Fruit fly (Drosophila melanogaster) whole organism, prepupa: Measurements from ENCODE around the gene CG13314.

Source experiments
- CG10669 ChIP-seq: fragments of 200-800 bp; sonication (Bioruptor generic); optimal IDR thresholded peaks from 3 replicates; lab custom pipeline; 2018; ENCODE audit warnings: missing biosample characterization, mild to moderate bottlenecking, missing genetic modification characterization, moderate library complexity
- CG11294 ChIP-seq: fragments of 200-800 bp; sonication (Bioruptor generic); IDR thresholded peaks from 2 replicates; pipeline ENCODE4 v1.3.6; 2022; ENCODE audit warnings: missing biosample characterization, missing genetic modification characterization
- CG11762 ChIP-seq: fragments of 200-800 bp; sonication (Bioruptor generic); optimal IDR thresholded peaks from 3 replicates; lab custom pipeline; 2016; ENCODE audit warnings: missing biosample characterization, missing genetic modification characterization; ENCODE audit not compliant: insufficient read depth
- CG11902 ChIP-seq: fragments of 200-800 bp; sonication (Bioruptor generic); optimal IDR thresholded peaks from 3 replicates; lab custom pipeline; 2016; ENCODE audit warnings: missing biosample characterization, missing genetic modification characterization
- CG15336 ChIP-seq: fragments of 200-800 bp; sonication (Bioruptor generic); IDR thresholded peaks from 2 replicates; pipeline ENCODE4 v1.3.6; 2022; ENCODE audit warnings: missing biosample characterization, missing genetic modification characterization
- CG16779 ChIP-seq: fragments of 200-800 bp; sonication (Bioruptor generic); optimal IDR thresholded peaks from 3 replicates; lab custom pipeline; 2017; ENCODE audit warnings: missing biosample characterization, mild to moderate bottlenecking, missing genetic modification characterization
- CG31627 ChIP-seq: fragments of 200-800 bp; sonication (Bioruptor generic); optimal IDR thresholded peaks from 3 replicates; lab custom pipeline; 2016; ENCODE audit warnings: missing biosample characterization, missing genetic modification characterization
- CG4318 ChIP-seq: fragments of 200-800 bp; sonication (Bioruptor generic); optimal IDR thresholded peaks from 3 replicates; lab custom pipeline; 2017; ENCODE audit warnings: missing biosample characterization, mild to moderate bottlenecking, missing genetic modification characterization
- CG6163 ChIP-seq: fragments of 200-800 bp; sonication (Bioruptor generic); IDR thresholded peaks from 3 replicates; pipeline ENCODE4 v1.3.6; 2022; ENCODE audit warnings: missing biosample characterization, missing genetic modification characterization
- CG6276 ChIP-seq: fragments of 200-800 bp; sonication (Bioruptor generic); optimal IDR thresholded peaks from 2 replicates; lab custom pipeline; 2017; ENCODE audit warnings: missing biosample characterization, mild to moderate bottlenecking, missing genetic modification characterization
- CG6792 ChIP-seq: fragments of 200-800 bp; sonication (Bioruptor generic); optimal IDR thresholded peaks from 3 replicates; lab custom pipeline; 2016; ENCODE audit warnings: missing biosample characterization, missing genetic modification characterization
- CG6808 ChIP-seq: fragments of 200-800 bp; sonication (Bioruptor generic); optimal IDR thresholded peaks from 3 replicates; lab custom pipeline; 2017; ENCODE audit warnings: missing biosample characterization, missing genetic modification characterization, mild to moderate bottlenecking, moderate library complexity, missing genetic modification reagents
- CG8119 ChIP-seq: fragments of 200-800 bp; sonication (Bioruptor generic); IDR thresholded peaks from 3 replicates; pipeline ENCODE4 v1.3.6; 2022; ENCODE audit warnings: missing biosample characterization, missing genetic modification characterization
- CG8319 ChIP-seq: fragments of 200-800 bp; sonication (Bioruptor generic); optimal IDR thresholded peaks from 3 replicates; lab custom pipeline; 2016; ENCODE audit warnings: missing biosample characterization, missing genetic modification characterization
- CG8632 ChIP-seq: fragments of 200-800 bp; sonication (Bioruptor generic); optimal IDR thresholded peaks from 3 replicates; lab custom pipeline; 2016; ENCODE audit warnings: missing biosample characterization, missing genetic modification characterization
- CG9139 ChIP-seq: fragments of 200-800 bp; sonication (Bioruptor generic); optimal IDR thresholded peaks from 3 replicates; lab custom pipeline; 2017; ENCODE audit warnings: missing biosample characterization, mild to moderate bottlenecking, missing genetic modification characterization
- Eip75B ChIP-seq: fragments of 200-800 bp; sonication (Bioruptor generic); optimal IDR thresholded peaks from 3 replicates; lab custom pipeline; 2016; ENCODE audit warnings: missing biosample characterization, missing genetic modification characterization
- Eip93F ChIP-seq: fragments of 200-800 bp; sonication (Bioruptor generic); optimal IDR thresholded peaks from 2 replicates; lab custom pipeline; 2016; ENCODE audit warnings: missing biosample characterization, mild to moderate bottlenecking, missing genetic modification characterization
- Ets21C ChIP-seq: fragments of 200-800 bp; sonication (Bioruptor generic); optimal IDR thresholded peaks from 3 replicates; lab custom pipeline; 2016; ENCODE audit warnings: missing biosample characterization, missing genetic modification characterization
- Ets96B ChIP-seq: fragments of 200-800 bp; optimal IDR thresholded peaks from 2 replicates; lab custom pipeline; 2019; ENCODE audit warnings: missing biosample characterization, mild to moderate bottlenecking, missing genetic modification characterization, moderate library complexity
- Gug ChIP-seq: fragments of 200-800 bp; sonication (Bioruptor generic); IDR thresholded peaks from 2 replicates; pipeline ENCODE4 v1.3.6; 2022; ENCODE audit warnings: missing biosample characterization, missing genetic modification characterization
- Hr39 ChIP-seq: fragments of 200-800 bp; sonication (Bioruptor generic); optimal IDR thresholded peaks from 2 replicates; lab custom pipeline; 2016; ENCODE audit warnings: missing biosample characterization, missing genetic modification characterization
- Hr4 ChIP-seq: fragments of 200-800 bp; sonication (Bioruptor generic); optimal IDR thresholded peaks from 3 replicates; lab custom pipeline; 2016; ENCODE audit warnings: missing biosample characterization, missing genetic modification characterization
- Lpt ChIP-seq: fragments of 200-800 bp; sonication (Bioruptor generic); optimal IDR thresholded peaks from 3 replicates; lab custom pipeline; 2016; ENCODE audit warnings: missing biosample characterization, missing genetic modification characterization
- Met ChIP-seq: fragments of 200-800 bp; sonication (Bioruptor generic); optimal IDR thresholded peaks from 3 replicates; lab custom pipeline; 2016; ENCODE audit warnings: missing biosample characterization, missing genetic modification characterization
- OdsH ChIP-seq: fragments of 200-800 bp; sonication (Bioruptor generic); optimal IDR thresholded peaks from 3 replicates; lab custom pipeline; 2016; ENCODE audit warnings: missing biosample characterization, missing genetic modification characterization
- Smox ChIP-seq: fragments of 200-800 bp; sonication (Bioruptor generic); optimal IDR thresholded peaks from 3 replicates; lab custom pipeline; 2016; ENCODE audit warnings: missing biosample characterization, missing genetic modification characterization
- Sox102F ChIP-seq: fragments of 200-800 bp; sonication (Bioruptor generic); optimal IDR thresholded peaks from 2 replicates; lab custom pipeline; 2016; ENCODE audit warnings: missing biosample characterization, mild to moderate bottlenecking, missing genetic modification characterization
- Sox15 ChIP-seq: fragments of 200-800 bp; sonication (Bioruptor generic); optimal IDR thresholded peaks from 3 replicates; lab custom pipeline; 2016; ENCODE audit warnings: missing biosample characterization, missing genetic modification characterization
- achi ChIP-seq: fragments of 200-800 bp; sonication (Bioruptor generic); optimal IDR thresholded peaks from 3 replicates; lab custom pipeline; 2016; ENCODE audit warnings: missing biosample characterization, missing genetic modification characterization
- cyc ChIP-seq: fragments of 200-800 bp; sonication (Bioruptor generic); optimal IDR thresholded peaks from 3 replicates; lab custom pipeline; 2016; ENCODE audit warnings: missing biosample characterization, missing genetic modification characterization
- dac ChIP-seq: fragments of 200-800 bp; sonication (Bioruptor generic); optimal IDR thresholded peaks from 2 replicates; lab custom pipeline; 2017; ENCODE audit warnings: missing biosample characterization, mild to moderate bottlenecking, missing genetic modification characterization
- fd59A ChIP-seq: fragments of 200-800 bp; sonication (Bioruptor generic); optimal IDR thresholded peaks from 2 replicates; lab custom pipeline; 2017; ENCODE audit warnings: missing biosample characterization, mild to moderate bottlenecking, missing genetic modification characterization, missing genetic modification reagents
- fd85E ChIP-seq: fragments of 200-800 bp; sonication (Bioruptor generic); optimal IDR thresholded peaks from 3 replicates; lab custom pipeline; 2016; ENCODE audit warnings: missing biosample characterization, missing genetic modification characterization
- fkh ChIP-seq: fragments of 200-800 bp; sonication (Bioruptor generic); optimal IDR thresholded peaks from 3 replicates; lab custom pipeline; 2017; ENCODE audit warnings: missing biosample characterization, mild to moderate bottlenecking, missing genetic modification characterization, moderate library complexity
- lz ChIP-seq: fragments of 200-800 bp; sonication (Bioruptor generic); optimal IDR thresholded peaks from 3 replicates; lab custom pipeline; 2016; ENCODE audit warnings: missing biosample characterization, missing genetic modification characterization
- net ChIP-seq: fragments of 200-800 bp; sonication (Bioruptor generic); optimal IDR thresholded peaks from 3 replicates; lab custom pipeline; 2016; ENCODE audit warnings: missing biosample characterization, missing genetic modification characterization
- pdm3 ChIP-seq: fragments of 200-800 bp; sonication (Bioruptor generic); optimal IDR thresholded peaks from 3 replicates; lab custom pipeline; 2016; ENCODE audit warnings: missing biosample characterization, missing genetic modification characterization
- spab ChIP-seq: fragments of 200-800 bp; sonication (Bioruptor generic); optimal IDR thresholded peaks from 2 replicates; lab custom pipeline; 2017; ENCODE audit warnings: missing biosample characterization, mild to moderate bottlenecking, missing genetic modification characterization, missing genetic modification reagents
- svp ChIP-seq: fragments of 200-800 bp; sonication (Bioruptor generic); peaks from one replicate; lab custom pipeline; 2016; ENCODE audit warnings: missing biosample characterization, missing genetic modification characterization
- topi ChIP-seq: fragments of 200-800 bp; sonication (Bioruptor generic); optimal IDR thresholded peaks from 3 replicates; lab custom pipeline; 2016; ENCODE audit warnings: missing biosample characterization, missing genetic modification characterization

Gene CG13314

dm6 chr3L:8996899-8997685 lies 15.5 kb downstream of the CG13314 start (continued):
- TF ChIP-seq Eip93F (GFP tag; lab: Kevin White, UChicago) (no peak), CG6792 (no peak), CG8632 (GFP tag; lab: Kevin White, UChicago) (no peak)

dm6 chr3L:8997686-8998239 lies 16.2 kb downstream of the CG13314 start, which contains the start of the genes smg and CG5087:
Gene smg (minus strand): TSS chr3L:8997989.
Gene CG5087 (plus strand): TSS chr3L:8998184.
- TF ChIP-seq CG8319 (GFP tag; lab: Kevin White, UChicago) = no peak
- TF ChIP-seq dac (GFP tag; lab: Kevin White, UChicago) = no peak
- TF ChIP-seq Eip93F (GFP tag; lab: Kevin White, UChicago) = peak; percentile 13
- TF ChIP-seq fkh (GFP tag; lab: Kevin White, UChicago) = peak; percentile 75
- TF ChIP-seq svp (GFP tag; lab: Kevin White, UChicago) = peak; percentile 83
- TF ChIP-seq Lpt (GFP tag; lab: Kevin White, UChicago) = no peak
- peak; percentile 14 for TF ChIP-seq Eip75B (GFP tag; lab: Kevin White, UChicago)
- no peak for TF ChIP-seq Met (GFP tag; lab: Kevin White, UChicago)
- TF ChIP-seq lz (GFP tag; lab: Kevin White, UChicago) = peak; percentile 7
- peak; percentile 13 for TF ChIP-seq Hr39 (GFP tag; lab: Kevin White, UChicago)
- no peak for TF ChIP-seq Hr4
- no peak for TF ChIP-seq CG6276 (GFP tag; lab: Kevin White, UChicago)

- TF ChIP-seq achi (GFP tag; lab: Kevin White, UChicago) (no peak), CG9139 (GFP tag; lab: Kevin White, UChicago) (no peak), CG16779 (tag; lab: Kevin White, UChicago) (no peak), dac (GFP tag; lab: Kevin White, UChicago) (no peak), Gug (GFP tag; lab: Robert Waterston, UW) (no peak), CG15336 (GFP tag; lab: Robert Waterston, UW) (no peak), pdm3 (no peak), CG8119 (GFP tag; lab: Robert Waterston, UW) (no peak), Hr39 (GFP tag; lab: Kevin White, UChicago) (no peak), OdsH (GFP tag; lab: Kevin White, UChicago) (no peak), CG10669 (GFP tag; lab: Kevin White, UChicago) (no peak), topi (GFP tag; lab: Kevin White, UChicago) (no peak), CG11902 (GFP tag; lab: Kevin White, UChicago) (no peak), Eip75B (GFP tag; lab: Kevin White, UChicago) (no peak)
Observed at dm6 chr3L:9002527-9002926, 20.9 kb downstream of the CG13314 start.

- no peak for TF ChIP-seq fkh (GFP tag; lab: Kevin White, UChicago)
- TF ChIP-seq Met (GFP tag; lab: Kevin White, UChicago) = no peak
- TF ChIP-seq topi (GFP tag; lab: Kevin White, UChicago) = no peak
- TF ChIP-seq CG9139 (GFP tag; lab: Kevin White, UChicago) = no peak
- TF ChIP-seq spab (GFP tag; lab: Kevin White, UChicago) = no peak
- no peak for TF ChIP-seq pdm3
- TF ChIP-seq CG31627 (GFP tag; lab: Kevin White, UChicago) = no peak
- TF ChIP-seq CG6276 (GFP tag; lab: Kevin White, UChicago) = no peak
- TF ChIP-seq Ets96B (tag; lab: Kevin White, UChicago) = no peak
- TF ChIP-seq CG6792 = no peak
- TF ChIP-seq Sox102F (GFP tag; lab: Kevin White, UChicago) = no peak
- TF ChIP-seq, all 60 proteins: peak for 0
Observed at dm6 chr3L:9003369-9003768, 21.8 kb downstream of the CG13314 start.

dm6 chr3L:9004788-9005246 lies 23.2 kb downstream of the CG13314 start, which contains the start of gene Doc3:
Gene Doc3 (plus strand): TSS chr3L:9005196.
- TF ChIP-seq CG6163 (GFP tag; lab: Robert Waterston, UW) = peak; percentile 52; the same call in 1 of the 3 replicates
- TF ChIP-seq Eip75B (GFP tag; lab: Kevin White, UChicago) = no peak
- TF ChIP-seq CG4318 = no peak
- TF ChIP-seq CG11762 = no peak
- no peak for TF ChIP-seq fd85E
- no peak for TF ChIP-seq Smox
- no peak for TF ChIP-seq net (GFP tag; lab: Kevin White, UChicago)
- no peak for TF ChIP-seq CG6808 (GFP tag; lab: Kevin White, UChicago)
- no peak for TF ChIP-seq Sox102F (GFP tag; lab: Kevin White, UChicago)
- TF ChIP-seq cyc (GFP tag; lab: Kevin White, UChicago) = no peak
- no peak for TF ChIP-seq CG9139 (GFP tag; lab: Kevin White, UChicago)
- no peak for TF ChIP-seq Ets21C (GFP tag; lab: Kevin White, UChicago)
- no peak for TF ChIP-seq CG11294 (GFP tag; lab: Robert Waterston, UW)
- no peak for TF ChIP-seq fd59A
- no peak for TF ChIP-seq CG10669 (GFP tag; lab: Kevin White, UChicago)
- TF ChIP-seq Sox15 (GFP tag; lab: Kevin White, UChicago) = no peak
